Worm (Caenorhabditis elegans) whole organism, L1 larva: ENCODE data around the gene C56G2.15.

Source experiments
- C16A3.4 ChIP-seq: fragments of 150-350 bp; optimal IDR thresholded peaks from 2 replicates; lab custom pipeline; 2014; ENCODE audit warnings: missing biosample characterization, missing genetic modification characterization
- C34B4.2 ChIP-seq: sonication (generic microtip); optimal IDR thresholded peaks from 2 replicates; lab custom pipeline; 2017; ENCODE audit warnings: mild to moderate bottlenecking, missing genetic modification characterization, missing compliant biosample characterization
- F16B12.6 ChIP-seq: fragments of 150-350 bp; optimal IDR thresholded peaks from 2 replicates; lab custom pipeline; 2014; ENCODE audit warnings: missing biosample characterization, missing genetic modification characterization
- alr-1 ChIP-seq: fragments of 200-800 bp; sonication (Bioruptor generic); optimal IDR thresholded peaks from 2 replicates; lab custom pipeline; 2018; ENCODE audit warnings: borderline replicate concordance, mild to moderate bottlenecking, missing genetic modification characterization, missing compliant biosample characterization
- aly-2 ChIP-seq: fragments of 150-350 bp; optimal IDR thresholded peaks from 2 replicates; lab custom pipeline; 2014; ENCODE audit warnings: missing biosample characterization, missing genetic modification characterization
- ama-1 ChIP-seq: fragments of 150-350 bp; optimal IDR thresholded peaks from 2 replicates; lab custom pipeline; 2014
- blmp-1 ChIP-seq: fragments of 150-350 bp; optimal IDR thresholded peaks from 2 replicates; lab custom pipeline; 2014; ENCODE audit warnings: missing biosample characterization, missing genetic modification characterization
- ceh-8 ChIP-seq: fragments of 200-800 bp; sonication (Bioruptor generic); optimal IDR thresholded peaks from 2 replicates; lab custom pipeline; 2018; ENCODE audit warnings: mild to moderate bottlenecking, missing genetic modification characterization, moderate library complexity, missing compliant biosample characterization
- ceh-82 ChIP-seq, 3 experiments: fragments of 150-350 bp in 1 of 3; sonication (generic microtip) in 2 of 3; optimal IDR thresholded peaks; 2 replicates each; lab custom pipeline; 2014 to 2017; ENCODE audit warnings: missing biosample characterization in 3 of 3, missing genetic modification characterization in 3 of 3
- ceh-90 ChIP-seq: sonication (generic microtip); optimal IDR thresholded peaks from 2 replicates; lab custom pipeline; 2016; ENCODE audit warnings: missing genetic modification characterization, missing compliant biosample characterization
- ces-1 ChIP-seq: fragments of 150-350 bp; optimal IDR thresholded peaks from 2 replicates; lab custom pipeline; 2014; ENCODE audit warnings: missing biosample characterization, missing genetic modification reagents, missing genetic modification characterization
- dsc-1 ChIP-seq: sonication (generic microtip); optimal IDR thresholded peaks from 2 replicates; lab custom pipeline; 2016; ENCODE audit warnings: mild to moderate bottlenecking, missing genetic modification characterization, missing compliant biosample characterization
- efl-1 ChIP-seq, 4 experiments: fragments of 150-350 bp; optimal IDR thresholded peaks in 3 of 4; peaks in 1 of 4; 1 replicate in 1 of 4; 2 replicates in 3 of 4; lab custom pipeline; 2014; ENCODE audit warnings: missing biosample characterization in 2 of 4, missing genetic modification characterization in 2 of 4, missing genetic modification reagents in 2 of 4
- egl-13 ChIP-seq: sonication (generic microtip); optimal IDR thresholded peaks from 2 replicates; lab custom pipeline; 2016; ENCODE audit warnings: missing genotype, missing genetic modification reagents, missing genetic modification characterization, missing compliant biosample characterization
- elt-3 ChIP-seq, 6 experiments: fragments of 150-350 bp in 1 of 6; sonication (generic microtip); optimal IDR thresholded peaks; 2 replicates each; lab custom pipeline; 2017 to 2018; ENCODE audit warnings: missing biosample characterization in 6 of 6, missing genetic modification characterization in 6 of 6, inconsistent platforms in 1 of 6
- fkh-10 ChIP-seq: sonication (generic microtip); optimal IDR thresholded peaks from 2 replicates; lab custom pipeline; 2017; ENCODE audit warnings: missing biosample characterization, missing genetic modification reagents, missing genetic modification characterization
- fkh-4 ChIP-seq: sonication (generic microtip); optimal IDR thresholded peaks from 2 replicates; lab custom pipeline; 2016; ENCODE audit warnings: missing compliant biosample characterization, missing genetic modification characterization, borderline replicate concordance
- fkh-8 ChIP-seq: sonication (generic microtip); optimal IDR thresholded peaks from 2 replicates; lab custom pipeline; 2016; ENCODE audit warnings: mild to moderate bottlenecking, missing genetic modification characterization, missing compliant biosample characterization
- grh-1 ChIP-seq: fragments of 200-800 bp; sonication (Bioruptor generic); IDR thresholded peaks from 2 replicates; pipeline ENCODE4 v1.3.6; 2022; ENCODE audit warnings: missing genetic modification reagents, missing genetic modification characterization, missing compliant biosample characterization
- hlh-17 ChIP-seq: fragments of 200-800 bp; sonication (Bioruptor generic); optimal IDR thresholded peaks from 2 replicates; lab custom pipeline; 2018; ENCODE audit warnings: missing genetic modification characterization, mild to moderate bottlenecking, missing compliant biosample characterization, moderate library complexity, borderline replicate concordance
- hpl-2 ChIP-seq: fragments of 150-350 bp; optimal IDR thresholded peaks from 2 replicates; lab custom pipeline; 2014; ENCODE audit warnings: missing biosample characterization, missing genetic modification reagents, missing genetic modification characterization
- irx-1 ChIP-seq: sonication (generic microtip); optimal IDR thresholded peaks from 2 replicates; lab custom pipeline; 2016; ENCODE audit warnings: missing genetic modification characterization, missing compliant biosample characterization
- isw-1 ChIP-seq: fragments of 200-800 bp; sonication (Bioruptor generic); IDR thresholded peaks from 2 replicates; pipeline ENCODE4 v1.3.6; 2022; ENCODE audit warnings: missing genetic modification characterization, missing compliant biosample characterization
- jun-1 ChIP-seq: fragments of 150-350 bp; optimal IDR thresholded peaks from 2 replicates; lab custom pipeline; 2014; ENCODE audit warnings: missing biosample characterization, missing genetic modification reagents, missing genetic modification characterization
- lin-13 ChIP-seq: fragments of 150-350 bp; optimal IDR thresholded peaks from 2 replicates; lab custom pipeline; 2014; ENCODE audit warnings: missing biosample characterization, missing genetic modification reagents, missing genetic modification characterization
- lin-14 ChIP-seq: fragments of 200-800 bp; sonication (Bioruptor generic); optimal IDR thresholded peaks from 2 replicates; lab custom pipeline; 2018; ENCODE audit warnings: mild to moderate bottlenecking, missing genetic modification characterization, moderate library complexity, missing compliant biosample characterization
- lin-15B ChIP-seq: fragments of 150-350 bp; sonication (generic microtip); optimal IDR thresholded peaks from 3 replicates; lab custom pipeline; 2014; ENCODE audit warnings: missing biosample characterization, missing genetic modification characterization
- lir-3 ChIP-seq: sonication (generic microtip); optimal IDR thresholded peaks from 2 replicates; lab custom pipeline; 2016; ENCODE audit warnings: mild to moderate bottlenecking, missing genetic modification characterization, moderate library complexity, missing compliant biosample characterization; ENCODE audit not compliant: poor library complexity
- lsy-2 ChIP-seq, 2 experiments: fragments of 150-350 bp; optimal IDR thresholded peaks; 2 replicates each; lab custom pipeline; 2014; ENCODE audit warnings: missing biosample characterization in 2 of 2, missing genetic modification characterization in 2 of 2
- mdl-1 ChIP-seq, 2 experiments: fragments of 150-350 bp; optimal IDR thresholded peaks; 2 replicates each; lab custom pipeline; 2014 to 2017; ENCODE audit warnings: missing biosample characterization in 2 of 2, missing genetic modification characterization in 2 of 2, inconsistent platforms in 1 of 2
- mef-2 ChIP-seq: fragments of 150-350 bp; optimal IDR thresholded peaks from 2 replicates; lab custom pipeline; 2014; ENCODE audit warnings: missing biosample characterization, missing genetic modification characterization
- mep-1 ChIP-seq: fragments of 150-350 bp; optimal IDR thresholded peaks from 2 replicates; lab custom pipeline; 2014; ENCODE audit warnings: missing biosample characterization, missing genetic modification characterization
- nhr-19 ChIP-seq: fragments of 200-800 bp; sonication (Bioruptor generic); conservative IDR thresholded peaks from 2 replicates; pipeline ENCODE4 v1.3.6; 2022; ENCODE audit warnings: missing genetic modification characterization, missing compliant biosample characterization
- nhr-20 ChIP-seq: sonication (generic microtip); optimal IDR thresholded peaks from 2 replicates; lab custom pipeline; 2016; ENCODE audit warnings: mild to moderate bottlenecking, missing genetic modification characterization, missing compliant biosample characterization
- nhr-47 ChIP-seq: sonication (generic microtip); optimal IDR thresholded peaks from 2 replicates; lab custom pipeline; 2016; ENCODE audit warnings: mild to moderate bottlenecking, missing genetic modification characterization, moderate library complexity, missing compliant biosample characterization
- nhr-71 ChIP-seq: sonication (generic microtip); optimal IDR thresholded peaks from 2 replicates; lab custom pipeline; 2016; ENCODE audit warnings: mild to moderate bottlenecking, missing genetic modification characterization, moderate library complexity, missing compliant biosample characterization
- nhr-77 ChIP-seq: fragments of 150-350 bp; optimal IDR thresholded peaks from 2 replicates; lab custom pipeline; 2014; ENCODE audit warnings: missing biosample characterization, missing genetic modification characterization
- nhr-84 ChIP-seq: sonication (generic microtip); optimal IDR thresholded peaks from 2 replicates; lab custom pipeline; 2017; ENCODE audit warnings: missing biosample characterization, missing genetic modification characterization
- nhr-85 ChIP-seq: sonication (generic microtip); peaks from one replicate; lab custom pipeline; 2016; ENCODE audit warnings: missing genetic modification characterization, inconsistent platforms, missing compliant biosample characterization
- pax-3 ChIP-seq: fragments of 200-800 bp; sonication (Bioruptor generic); optimal IDR thresholded peaks from 2 replicates; lab custom pipeline; 2018; ENCODE audit warnings: mild to moderate bottlenecking, missing genetic modification characterization, moderate library complexity, missing compliant biosample characterization
- pqm-1 ChIP-seq: sonication (generic microtip); optimal IDR thresholded peaks from 3 replicates; lab custom pipeline; 2017; ENCODE audit warnings: missing biosample characterization, missing genetic modification characterization
- rnt-1 ChIP-seq: sonication (generic microtip); optimal IDR thresholded peaks from 2 replicates; lab custom pipeline; 2016; ENCODE audit warnings: mild to moderate bottlenecking, missing genetic modification characterization, moderate library complexity, missing compliant biosample characterization
- skn-1 ChIP-seq: fragments of 150-350 bp; optimal IDR thresholded peaks from 2 replicates; lab custom pipeline; 2014; ENCODE audit warnings: missing biosample characterization, missing genetic modification characterization
- snpc-4 ChIP-seq: fragments of 150-350 bp; optimal IDR thresholded peaks from 2 replicates; lab custom pipeline; 2014; ENCODE audit warnings: missing biosample characterization, missing genetic modification characterization
- swsn-7 ChIP-seq: sonication (generic microtip); optimal IDR thresholded peaks from 2 replicates; lab custom pipeline; 2016; ENCODE audit warnings: missing genetic modification characterization, missing compliant biosample characterization
- tbx-2 ChIP-seq: sonication (generic microtip); optimal IDR thresholded peaks from 2 replicates; lab custom pipeline; 2016; ENCODE audit warnings: missing genetic modification characterization, missing compliant biosample characterization
- tlp-1 ChIP-seq: fragments of 150-350 bp; optimal IDR thresholded peaks from 2 replicates; lab custom pipeline; 2014; ENCODE audit warnings: missing biosample characterization, missing genetic modification characterization
- unc-130 ChIP-seq: fragments of 150-350 bp; optimal IDR thresholded peaks from 2 replicates; lab custom pipeline; 2017; ENCODE audit warnings: missing biosample characterization, missing genetic modification characterization, inconsistent platforms
- unc-30 ChIP-seq: sonication (generic microtip); optimal IDR thresholded peaks from 2 replicates; lab custom pipeline; 2017; ENCODE audit warnings: missing biosample characterization, missing genetic modification characterization
- unc-86 ChIP-seq: sonication (generic microtip); optimal IDR thresholded peaks from 2 replicates; lab custom pipeline; 2016; ENCODE audit warnings: missing genetic modification characterization, missing compliant biosample characterization
- ztf-11 ChIP-seq, 2 experiments: sonication (generic microtip); optimal IDR thresholded peaks; 2 replicates each; lab custom pipeline; 2016 to 2017; ENCODE audit warnings: missing genetic modification characterization in 2 of 2, missing biosample characterization in 1 of 2, missing compliant biosample characterization in 1 of 2
- ztf-4 ChIP-seq: fragments of 150-350 bp; optimal IDR thresholded peaks from 2 replicates; lab custom pipeline; 2014; ENCODE audit warnings: missing biosample characterization, missing genetic modification characterization

C56G2.15 gene

ce11 chrIII:6374947-6375415 lies 7.3 kb upstream of the C56G2.15 start, which contains the start of the genes rps-13 and nfx-1:
rps-13 (minus strand) TSS chrIII:6374997.
nfx-1 (plus strand) TSS chrIII:6375379.
- peak; percentile 62 for TF ChIP-seq jun-1 (tag; lab: Kevin White, UChicago)
- TF ChIP-seq lir-3: peak; percentile 65
- no peak for TF ChIP-seq ces-1 (GFP tag; lab: Kevin White, UChicago)
- TF ChIP-seq F16B12.6 (tag; lab: Kevin White, UChicago): peak; percentile 76
- peak; percentile 55 for TF ChIP-seq lin-15B (tag; lab: Kevin White, UChicago)
- TF ChIP-seq unc-130 (tag; lab: Kevin White, UChicago): peak; percentile 94
- no peak for TF ChIP-seq tlp-1 (tag; lab: Kevin White, UChicago)
- peak in 2 of 6 experiments; percentile 43 to 63 for TF ChIP-seq elt-3 (tag; optimal IDR thresholded peaks at IDR 0.05; lab: Kevin White, UChicago)
- TF ChIP-seq pqm-1: peak; percentile 6
- TF ChIP-seq nhr-85 (tag; lab: Kevin White, UChicago): peak; percentile 89
- peak; percentile 63 for TF ChIP-seq blmp-1 (tag; lab: Kevin White, UChicago)
- TF ChIP-seq isw-1 (GFP tag; lab: Robert Waterston, UW): peak; percentile 83
- TF ChIP-seq C16A3.4 (tag; lab: Kevin White, UChicago): no peak
- TF ChIP-seq fkh-10 (GFP tag; lab: Kevin White, UChicago): peak; percentile 10
- TF ChIP-seq skn-1 (tag; lab: Kevin White, UChicago): peak; percentile 92
- TF ChIP-seq fkh-4 (tag; lab: Kevin White, UChicago): no peak
- no peak for TF ChIP-seq unc-30 (tag; lab: Kevin White, UChicago)
- no peak for TF ChIP-seq aly-2 (tag; lab: Kevin White, UChicago)
- TF ChIP-seq rnt-1 (tag; lab: Kevin White, UChicago): peak; percentile 86
- TF ChIP-seq lsy-2 (tag; optimal IDR thresholded peaks at IDR 0.05; lab: Kevin White, UChicago): peak; percentile 98 to 99
- peak in 1 of 2 experiments; percentile 85 for TF ChIP-seq mdl-1 (tag; optimal IDR thresholded peaks at IDR 0.05; lab: Kevin White, UChicago)
- peak; percentile 84 for TF ChIP-seq nhr-19 (GFP tag; lab: Robert Waterston, UW)
- no peak for TF ChIP-seq ztf-11 (tag; optimal IDR thresholded peaks at IDR 0.05; lab: Kevin White, UChicago)
- peak; percentile 83 to 90 for TF ChIP-seq efl-1 (optimal IDR thresholded peaks at IDR 0.05; lab: Kevin White, UChicago)
- TF ChIP-seq efl-1 (GFP tag; optimal IDR thresholded peaks at IDR 0.05 in 1 of 2; lab: Kevin White, UChicago): peak; percentile 76 to 97
- peak; percentile 74 for TF ChIP-seq ztf-4 (tag; lab: Kevin White, UChicago)
- peak; percentile 66 to 90 (median 79) for TF ChIP-seq ceh-82 (tag; optimal IDR thresholded peaks at IDR 0.05; lab: Kevin White, UChicago)
- peak; percentile 58 for TF ChIP-seq unc-86 (tag; lab: Kevin White, UChicago)
- TF ChIP-seq egl-13 (tag; lab: Kevin White, UChicago): peak; percentile 33
- peak; percentile 46 for TF ChIP-seq ama-1 (lab: Kevin White, UChicago)
- peak; percentile 4 for TF ChIP-seq ceh-90 (tag; lab: Kevin White, UChicago)
- peak; percentile 75 for TF ChIP-seq lin-14 (GFP tag; lab: Kevin White, UChicago)
- TF ChIP-seq C34B4.2 (tag; lab: Kevin White, UChicago): no peak
- TF ChIP-seq tbx-2 (tag; lab: Kevin White, UChicago): peak; percentile 70
- no peak for TF ChIP-seq alr-1
- peak; percentile 87 for TF ChIP-seq nhr-71 (tag; lab: Kevin White, UChicago)
- peak; percentile 61 for TF ChIP-seq dsc-1 (tag; lab: Kevin White, UChicago)
- peak; percentile 86 for TF ChIP-seq lin-13 (GFP tag; lab: Kevin White, UChicago)
- TF ChIP-seq irx-1 (tag; lab: Kevin White, UChicago): peak; percentile 58
- peak; percentile 1 for TF ChIP-seq hpl-2 (GFP tag; lab: Kevin White, UChicago)
- no peak for TF ChIP-seq grh-1 (GFP tag; lab: Robert Waterston, UW)
- no peak for TF ChIP-seq nhr-84 (tag; lab: Kevin White, UChicago)
- peak; percentile 66 for TF ChIP-seq snpc-4 (tag; lab: Kevin White, UChicago)
- peak; percentile 62 for TF ChIP-seq fkh-8 (tag; lab: Kevin White, UChicago)
- TF ChIP-seq mef-2 (tag; lab: Kevin White, UChicago): no peak
- TF ChIP-seq nhr-77 (tag; lab: Kevin White, UChicago): peak; percentile 56
- TF ChIP-seq ceh-8: no peak
- TF ChIP-seq mep-1: peak; percentile 78
- peak; percentile 81 for TF ChIP-seq nhr-47 (tag; lab: Kevin White, UChicago)
- peak; percentile 70 for TF ChIP-seq swsn-7 (tag; lab: Kevin White, UChicago)
- TF ChIP-seq nhr-20 (tag; lab: Kevin White, UChicago): peak; percentile 86
- TF ChIP-seq pax-3 (tag; lab: Kevin White, UChicago): peak; percentile 50
- no peak for TF ChIP-seq hlh-17 (GFP tag; lab: Kevin White, UChicago)
